Worm (Caenorhabditis elegans): ENCODE data around the gene lin-33.

DNA sequence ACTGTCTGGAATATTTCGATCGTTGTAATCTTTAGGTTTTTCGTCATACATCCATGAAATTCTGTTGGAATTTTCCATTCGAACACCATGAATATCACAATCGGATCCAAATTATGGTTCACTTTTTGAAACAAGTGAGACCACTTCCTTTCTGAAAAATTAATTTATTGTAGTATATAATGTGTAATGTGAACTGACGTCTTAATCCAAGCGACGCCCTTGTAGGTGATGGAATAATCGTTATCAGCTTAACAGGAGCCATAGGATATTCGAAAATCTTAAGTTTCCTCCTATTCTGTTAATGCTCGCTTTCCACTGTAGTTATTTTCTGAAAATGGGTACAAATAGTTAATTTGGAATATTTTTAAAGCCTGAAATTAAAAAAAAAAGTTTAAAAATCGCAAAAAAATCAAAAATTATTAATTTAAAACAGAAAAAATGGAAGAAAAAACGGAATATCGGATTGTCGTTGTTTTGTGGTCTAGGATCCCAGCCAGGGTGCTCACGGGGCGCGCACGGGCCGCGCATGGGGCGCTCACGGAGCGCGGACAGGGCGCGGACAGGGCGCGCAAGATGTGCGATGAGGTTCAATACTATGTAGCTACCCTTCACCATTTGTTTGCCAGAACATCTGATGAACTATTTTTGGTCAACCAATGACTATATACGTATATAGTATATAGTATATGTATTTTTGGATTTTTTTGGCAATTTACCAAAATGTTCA is 31.9 kb downstream of the lin-33 start, which contains the start of gene K02B2.6:
- TF ChIP-seq F16B12.6 (tag; optimal IDR thresholded peaks at IDR 0.05) (no peak), lin-15B (tag; optimal IDR thresholded peaks at IDR 0.05) (no peak), lin-13 (GFP tag; optimal IDR thresholded peaks at IDR 0.05) (no peak), nhr-28 (tag; optimal IDR thresholded peaks at IDR 0.05) (no peak), nhr-76 (tag; optimal IDR thresholded peaks at IDR 0.05) (no peak), ama-1 (optimal IDR thresholded peaks at IDR 0.05) (no peak), unc-62 (GFP tag; optimal IDR thresholded peaks at IDR 0.05) (no peak), mef-2 (tag; optimal IDR thresholded peaks at IDR 0.05) (no peak), ceh-82 (tag; optimal IDR thresholded peaks at IDR 0.05) (no peak), zip-4 (GFP tag; optimal IDR thresholded peaks at IDR 0.05) (no peak), jun-1 (tag; optimal IDR thresholded peaks at IDR 0.05) (no peak), aly-2 (tag; optimal IDR thresholded peaks at IDR 0.05) (no peak), ztf-11 (tag; optimal IDR thresholded peaks at IDR 0.05) (no peak)

All from whole organism, L1 larva.